Comparison of ENCODE assay signal across 2 worm cellular contexts in the genomic region with DNA sequence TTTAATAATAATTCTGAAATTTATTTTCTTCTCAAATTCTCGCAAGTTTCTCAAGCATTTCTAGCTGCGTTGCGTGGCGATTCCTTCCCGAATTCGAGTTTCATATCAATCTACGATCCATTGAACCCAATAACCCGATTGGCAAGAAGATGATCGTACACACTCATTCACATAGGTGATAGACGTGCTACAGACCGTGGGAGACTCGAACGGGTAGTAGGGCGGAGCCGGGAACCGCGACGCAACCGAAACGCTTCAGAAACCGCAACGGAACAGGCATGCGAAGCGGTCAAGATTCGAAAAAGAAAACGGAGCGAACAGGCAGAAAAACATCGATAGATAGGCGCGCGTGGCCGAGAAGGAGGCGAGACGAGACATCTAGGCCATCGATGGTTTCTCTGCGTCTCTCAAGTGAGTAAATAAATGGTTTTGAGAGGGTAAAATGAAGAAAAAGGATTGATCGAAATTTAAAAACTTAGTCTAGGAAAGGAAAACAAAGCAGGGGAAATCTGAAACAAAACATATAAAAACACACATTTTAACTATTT.
TF ChIP-seq lines count a peak whose summit lies in the region.

madf-11 (minus strand) TSS at position 51 of the 548 bp plus-strand sequence.

TF ChIP-seq in whole organism, L1 larva, 84 proteins besides CTCF, POLR2A, EP300 and RAD21 (continued from another document):
- TF ChIP-seq lsy-2 (tag; optimal IDR thresholded peaks at IDR 0.05; lab: Kevin White, UChicago) (peak; percentile 66 to 83), ztf-4 (tag; optimal IDR thresholded peaks at IDR 0.05; lab: Kevin White, UChicago) (no peak), sox-4 (tag; optimal IDR thresholded peaks at IDR 0.05; lab: Kevin White, UChicago) (no peak), ets-5 (GFP tag; IDR thresholded peaks at IDR 0.05; lab: Robert Waterston, UW) (no peak), nhr-77 (tag; optimal IDR thresholded peaks at IDR 0.05; lab: Kevin White, UChicago) (no peak), unc-86 (tag; optimal IDR thresholded peaks at IDR 0.05; lab: Kevin White, UChicago) (peak; percentile 41), nhr-28 (tag; optimal IDR thresholded peaks at IDR 0.05; lab: Kevin White, UChicago) (no peak), nhr-20 (tag; optimal IDR thresholded peaks at IDR 0.05; lab: Kevin White, UChicago) (peak; percentile 59), lin-35 (GFP tag; optimal IDR thresholded peaks at IDR 0.05; lab: Kevin White, UChicago) (peak; percentile 70 to 83), nhr-237 (tag; optimal IDR thresholded peaks at IDR 0.05; lab: Kevin White, UChicago) (no peak), nhr-11 (tag; optimal IDR thresholded peaks at IDR 0.05; lab: Kevin White, UChicago) (no peak), efl-3 (GFP tag; optimal IDR thresholded peaks at IDR 0.05; lab: Kevin White, UChicago) (no peak), fkh-4 (tag; optimal IDR thresholded peaks at IDR 0.05; lab: Kevin White, UChicago; ENCODE audit: borderline replicate concordance) (no peak), fkh-10 (GFP tag; optimal IDR thresholded peaks at IDR 0.05; lab: Kevin White, UChicago) (peak; percentile 29), nhr-47 (tag; optimal IDR thresholded peaks at IDR 0.05; lab: Kevin White, UChicago) (peak; percentile 71), nhr-90 (tag; optimal IDR thresholded peaks at IDR 0.05; lab: Kevin White, UChicago; ENCODE audit: poor library complexity) (peak; percentile 49), nhr-19 (GFP tag; conservative IDR thresholded peaks at IDR 0.05; lab: Robert Waterston, UW) (peak; percentile 56), C16A3.4 (tag; optimal IDR thresholded peaks at IDR 0.05; lab: Kevin White, UChicago) (peak; percentile 49), snu-23 (GFP tag; optimal IDR thresholded peaks at IDR 0.05; lab: Kevin White, UChicago) (peak; percentile 75), ztf-11 (tag; optimal IDR thresholded peaks at IDR 0.05; lab: Kevin White, UChicago) (peak in 1 of 2 experiments; percentile 69), unc-98 (GFP tag; IDR thresholded peaks at IDR 0.05; lab: Robert Waterston, UW) (no peak), skn-1 (tag; optimal IDR thresholded peaks at IDR 0.05; lab: Kevin White, UChicago) (peak; percentile 52), C04F5.9 (tag; optimal IDR thresholded peaks at IDR 0.05; lab: Kevin White, UChicago) (peak; percentile 29), pax-3 (tag; optimal IDR thresholded peaks at IDR 0.05; lab: Kevin White, UChicago) (peak; percentile 36), dsc-1 (tag; optimal IDR thresholded peaks at IDR 0.05; lab: Kevin White, UChicago) (no peak), fkh-8 (tag; optimal IDR thresholded peaks at IDR 0.05; lab: Kevin White, UChicago) (peak; percentile 66), tlp-1 (tag; optimal IDR thresholded peaks at IDR 0.05; lab: Kevin White, UChicago) (no peak)

TF ChIP-seq in whole organism, young adult, 124 proteins besides CTCF, POLR2A, EP300 and RAD21 (continued from another document):
- no peak for TF ChIP-seq nhr-90 (tag; optimal IDR thresholded peaks at IDR 0.05; lab: Kevin White, UChicago)
- no peak for TF ChIP-seq athp-1 (tag; optimal IDR thresholded peaks at IDR 0.05; lab: Kevin White, UChicago)
- peak; percentile 19 for TF ChIP-seq pha-4 (tag; optimal IDR thresholded peaks at IDR 0.05; lab: Kevin White, UChicago)
- peak; percentile 45; the same call in 1 of the 2 replicates for TF ChIP-seq aptf-2 (GFP tag; conservative IDR thresholded peaks at IDR 0.05; lab: Robert Waterston, UW)
- peak; percentile 83 for TF ChIP-seq ceh-27 (GFP tag; optimal IDR thresholded peaks at IDR 0.05; lab: Kevin White, UChicago)
- TF ChIP-seq attf-3 (GFP tag; conservative IDR thresholded peaks at IDR 0.05; lab: Robert Waterston, UW), result peak; percentile 31; the same call in 1 of the 2 replicates
- TF ChIP-seq ceh-79 (tag; optimal IDR thresholded peaks at IDR 0.05; lab: Kevin White, UChicago), result no peak
- no peak for TF ChIP-seq snpc-3.4 (tag; optimal IDR thresholded peaks at IDR 0.05; lab: Kevin White, UChicago)
- no peak for TF ChIP-seq B0019.2 (GFP tag; conservative IDR thresholded peaks at IDR 0.05; lab: Robert Waterston, UW)
- no peak for TF ChIP-seq Y79H2A.3 (GFP tag; conservative IDR thresholded peaks at IDR 0.05; lab: Robert Waterston, UW)
- TF ChIP-seq pbrm-1 (GFP tag; IDR thresholded peaks at IDR 0.05; lab: Robert Waterston, UW), result no peak
- no peak for TF ChIP-seq lin-26 (GFP tag; IDR thresholded peaks at IDR 0.05; lab: Robert Waterston, UW)
- no peak for TF ChIP-seq efl-1 (GFP tag; optimal IDR thresholded peaks at IDR 0.05; lab: Kevin White, UChicago)
- peak; percentile 57; the same call in 1 of the 2 replicates for TF ChIP-seq hmg-1.2 (GFP tag; IDR thresholded peaks at IDR 0.05; lab: Robert Waterston, UW)
- TF ChIP-seq ceh-91 (GFP tag; IDR thresholded peaks at IDR 0.05; lab: Robert Waterston, UW), result no peak
- TF ChIP-seq hmg-20 (GFP tag; IDR thresholded peaks at IDR 0.05; lab: Robert Waterston, UW), result no peak
- no peak for TF ChIP-seq ztf-28 (GFP tag; IDR thresholded peaks at IDR 0.05; lab: Robert Waterston, UW)
